Fruit fly (Drosophila melanogaster) whole organism, embryonic: ENCODE results near the gene mof.

Experiments
- BEAF-32 ChIP-seq: fragments of 200-800 bp; sonication (Bioruptor generic); optimal IDR thresholded peaks from 3 replicates; lab custom pipeline; 2017; ENCODE audit warnings: missing biosample characterization, missing genetic modification characterization, mild to moderate bottlenecking, moderate library complexity, missing genetic modification reagents
- CG10209 ChIP-seq: fragments of 200-800 bp; sonication (Bioruptor generic); optimal IDR thresholded peaks from 3 replicates; lab custom pipeline; 2017; ENCODE audit warnings: missing biosample characterization, mild to moderate bottlenecking, missing genetic modification characterization, missing genetic modification reagents
- CG10565 ChIP-seq: fragments of 200-800 bp; sonication (Bioruptor generic); optimal IDR thresholded peaks from 3 replicates; lab custom pipeline; 2016; ENCODE audit warnings: missing biosample characterization, mild to moderate bottlenecking, missing genetic modification characterization
- CG11247 ChIP-seq: fragments of 200-800 bp; sonication (Bioruptor generic); IDR thresholded peaks from 2 replicates; pipeline ENCODE4 v1.3.6; 2022; ENCODE audit warnings: missing biosample characterization, missing genetic modification characterization
- CG1233 ChIP-seq: fragments of 200-800 bp; sonication (Bioruptor generic); optimal IDR thresholded peaks from 4 replicates; lab custom pipeline; 2018; ENCODE audit warnings: missing biosample characterization, mild to moderate bottlenecking, missing genetic modification characterization
- CG1603 ChIP-seq: fragments of 200-800 bp; sonication (Bioruptor generic); optimal IDR thresholded peaks from 2 replicates; lab custom pipeline; 2019; ENCODE audit warnings: missing biosample characterization, mild to moderate bottlenecking, missing genetic modification characterization, moderate library complexity
- CG16813 ChIP-seq: fragments of 200-800 bp; sonication (Bioruptor generic); IDR thresholded peaks from 3 replicates; pipeline ENCODE4 v1.3.6; 2022; ENCODE audit warnings: missing biosample characterization, missing genetic modification characterization; ENCODE audit not compliant: partially characterized antibody
- CG17802 ChIP-seq: fragments of 200-800 bp; sonication (Bioruptor generic); optimal IDR thresholded peaks from 2 replicates; lab custom pipeline; 2018; ENCODE audit warnings: missing biosample characterization, mild to moderate bottlenecking, missing genetic modification characterization, moderate library complexity
- CG17912 ChIP-seq: fragments of 200-800 bp; sonication (Bioruptor generic); optimal IDR thresholded peaks from 2 replicates; lab custom pipeline; 2018; ENCODE audit warnings: missing biosample characterization, mild to moderate bottlenecking, missing genetic modification characterization
- CG1832 ChIP-seq: fragments of 200-800 bp; sonication (Bioruptor generic); optimal IDR thresholded peaks from 2 replicates; lab custom pipeline; 2017; ENCODE audit warnings: missing biosample characterization, mild to moderate bottlenecking, missing genetic modification characterization, inconsistent platforms
- CG2889 ChIP-seq: fragments of 200-800 bp; sonication (Bioruptor generic); IDR thresholded peaks from 3 replicates; pipeline ENCODE4 v1.3.6; 2022; ENCODE audit warnings: missing biosample characterization, missing genetic modification characterization
- CG3163 ChIP-seq: fragments of 200-800 bp; sonication (Bioruptor generic); optimal IDR thresholded peaks from 3 replicates; lab custom pipeline; 2016; ENCODE audit warnings: missing biosample characterization, missing genetic modification characterization
- CG32532 ChIP-seq: fragments of 200-800 bp; sonication (Bioruptor generic); IDR thresholded peaks from 2 replicates; pipeline ENCODE4 v1.3.6; 2022; ENCODE audit warnings: missing biosample characterization, missing genetic modification characterization
- CG3838 ChIP-seq: fragments of 200-800 bp; sonication (Bioruptor generic); optimal IDR thresholded peaks from 3 replicates; lab custom pipeline; 2016; ENCODE audit warnings: missing biosample characterization, missing genetic modification characterization
- CG43689 ChIP-seq: fragments of 200-800 bp; sonication (Bioruptor generic); IDR thresholded peaks from 2 replicates; pipeline ENCODE4 v1.3.6; 2022; ENCODE audit warnings: missing biosample characterization, missing genetic modification characterization
- CG4730 ChIP-seq: fragments of 200-800 bp; sonication (Bioruptor generic); IDR thresholded peaks from 2 replicates; pipeline ENCODE4 v1.3.6; 2022; ENCODE audit warnings: missing biosample characterization, missing genetic modification characterization
- CG4854 ChIP-seq: fragments of 200-800 bp; sonication (Bioruptor generic); optimal IDR thresholded peaks from 2 replicates; lab custom pipeline; 2016; ENCODE audit warnings: missing biosample characterization, missing genetic modification characterization, inconsistent platforms
- CG7271 ChIP-seq: fragments of 200-800 bp; sonication (Bioruptor generic); optimal IDR thresholded peaks from 2 replicates; lab custom pipeline; 2018; ENCODE audit warnings: missing biosample characterization, mild to moderate bottlenecking, missing genetic modification characterization, moderate library complexity
- CG7357 ChIP-seq: fragments of 200-800 bp; sonication (Bioruptor generic); IDR thresholded peaks from 3 replicates; pipeline ENCODE4 v1.3.6; 2022; ENCODE audit warnings: missing biosample characterization, missing genetic modification characterization
- CG8924 ChIP-seq: fragments of 200-800 bp; optimal IDR thresholded peaks from 3 replicates; lab custom pipeline; 2019; ENCODE audit warnings: missing biosample characterization, mild to moderate bottlenecking, missing genetic modification characterization, moderate library complexity
- CG8944 ChIP-seq: fragments of 200-800 bp; sonication (Bioruptor generic); optimal IDR thresholded peaks from 3 replicates; lab custom pipeline; 2016; ENCODE audit warnings: missing biosample characterization, missing genetic modification characterization
- CG9215 ChIP-seq: fragments of 200-800 bp; sonication (Bioruptor generic); IDR thresholded peaks from 2 replicates; pipeline ENCODE4 v1.3.6; 2022; ENCODE audit warnings: missing biosample characterization, missing genetic modification characterization
- Elba2 ChIP-seq: fragments of 200-800 bp; sonication (Bioruptor generic); optimal IDR thresholded peaks from 3 replicates; lab custom pipeline; 2016; ENCODE audit warnings: missing biosample characterization, missing genetic modification characterization
- Fer2 ChIP-seq: fragments of 200-800 bp; sonication (Bioruptor generic); optimal IDR thresholded peaks from 2 replicates; lab custom pipeline; 2018; ENCODE audit warnings: missing biosample characterization, mild to moderate bottlenecking, missing genetic modification characterization, moderate library complexity
- H2.0 ChIP-seq: fragments of 200-800 bp; sonication (Bioruptor generic); IDR thresholded peaks from 2 replicates; pipeline ENCODE4 v1.3.6; 2022; ENCODE audit warnings: missing biosample characterization, missing genetic modification characterization
- NC2α ChIP-seq: fragments of 200-800 bp; sonication (Bioruptor generic); optimal IDR thresholded peaks from 2 replicates; lab custom pipeline; 2016; ENCODE audit warnings: missing biosample characterization, missing genetic modification characterization
- Neu2 ChIP-seq: fragments of 200-800 bp; sonication (Bioruptor generic); optimal IDR thresholded peaks from 3 replicates; lab custom pipeline; 2016; ENCODE audit warnings: missing biosample characterization, missing genetic modification characterization, borderline replicate concordance
- Oaz ChIP-seq: fragments of 200-800 bp; sonication (Bioruptor generic); IDR thresholded peaks from 2 replicates; pipeline ENCODE4 v1.3.6; 2022; ENCODE audit warnings: missing biosample characterization, missing genetic modification characterization
- Poxn ChIP-seq: fragments of 200-800 bp; sonication (Bioruptor generic); IDR thresholded peaks from 2 replicates; pipeline ENCODE4 v1.3.6; 2022; ENCODE audit warnings: missing biosample characterization, missing genetic modification characterization
- Sin3A ChIP-seq: fragments of >200 bp; optimal IDR thresholded peaks from 2 replicates; lab custom pipeline; 2018
- Sox100B ChIP-seq: fragments of 200-800 bp; sonication (Bioruptor generic); optimal IDR thresholded peaks from 3 replicates; lab custom pipeline; 2018; ENCODE audit warnings: missing biosample characterization, mild to moderate bottlenecking, missing genetic modification characterization
- Sox102F ChIP-seq: fragments of 200-800 bp; sonication (Bioruptor generic); optimal IDR thresholded peaks from 2 replicates; lab custom pipeline; 2018; ENCODE audit warnings: missing biosample characterization, mild to moderate bottlenecking, missing genetic modification characterization, moderate library complexity
- Spps ChIP-seq: fragments of 200-800 bp; sonication (Bioruptor generic); optimal IDR thresholded peaks from 2 replicates; lab custom pipeline; 2018; ENCODE audit warnings: missing biosample characterization, mild to moderate bottlenecking, missing genetic modification characterization
- Sry-β ChIP-seq: fragments of 200-800 bp; sonication (Bioruptor generic); optimal IDR thresholded peaks from 2 replicates; lab custom pipeline; 2018; ENCODE audit warnings: missing biosample characterization, mild to moderate bottlenecking, missing genetic modification characterization, moderate library complexity
- Trl ChIP-seq, 3 experiments: fragments of >200 bp in 2 of 3; fragments of 200-800 bp in 1 of 3; sonication (Bioruptor generic) in 1 of 3; optimal IDR thresholded peaks; 2 replicates in 1 of 3; 3 replicates in 2 of 3; lab custom pipeline; 2016 to 2017; ENCODE audit warnings: missing biosample characterization in 1 of 3, missing genetic modification characterization in 1 of 3
- Xrp1 ChIP-seq: fragments of 200-800 bp; sonication (Bioruptor generic); IDR thresholded peaks from 2 replicates; pipeline ENCODE4 v1.3.6; 2022; ENCODE audit warnings: missing biosample characterization, missing genetic modification characterization
- btn ChIP-seq: fragments of 200-800 bp; sonication (Bioruptor generic); optimal IDR thresholded peaks from 2 replicates; lab custom pipeline; 2016; ENCODE audit warnings: missing biosample characterization, missing genetic modification characterization
- chn ChIP-seq: fragments of 200-800 bp; sonication (Bioruptor generic); optimal IDR thresholded peaks from 2 replicates; lab custom pipeline; 2016; ENCODE audit warnings: missing biosample characterization, missing genetic modification characterization
- crp ChIP-seq, 2 experiments: fragments of 200-800 bp; sonication (Bioruptor generic); optimal IDR thresholded peaks; 2 replicates in 1 of 2; 3 replicates in 1 of 2; lab custom pipeline; 2017; ENCODE audit warnings: missing biosample characterization in 2 of 2, missing genetic modification characterization in 2 of 2, mild to moderate bottlenecking in 1 of 2, moderate library complexity in 1 of 2
- cwo ChIP-seq: fragments of 200-800 bp; sonication (Bioruptor generic); optimal IDR thresholded peaks from 3 replicates; lab custom pipeline; 2017; ENCODE audit warnings: missing biosample characterization, missing genetic modification characterization, mild to moderate bottlenecking, moderate library complexity, missing genetic modification reagents
- dmrt99B ChIP-seq: fragments of 200-800 bp; sonication (Bioruptor generic); optimal IDR thresholded peaks from 2 replicates; lab custom pipeline; 2018; ENCODE audit warnings: missing biosample characterization, mild to moderate bottlenecking, missing genetic modification characterization, moderate library complexity
- dysf ChIP-seq: fragments of 200-800 bp; sonication (Bioruptor generic); IDR thresholded peaks from 3 replicates; pipeline ENCODE4 v1.3.6; 2022; ENCODE audit warnings: missing biosample characterization, missing genetic modification characterization
- fd96Cb ChIP-seq: fragments of 200-800 bp; sonication (Bioruptor generic); optimal IDR thresholded peaks from 2 replicates; lab custom pipeline; 2018; ENCODE audit warnings: missing biosample characterization, mild to moderate bottlenecking, missing genetic modification characterization, moderate library complexity
- fu2 ChIP-seq: fragments of 200-800 bp; sonication (Bioruptor generic); optimal IDR thresholded peaks from 2 replicates; lab custom pipeline; 2016; ENCODE audit warnings: missing biosample characterization, missing genetic modification characterization
- ham ChIP-seq: fragments of 200-800 bp; sonication (Bioruptor generic); IDR thresholded peaks from 2 replicates; pipeline ENCODE4 v1.3.6; 2022; ENCODE audit warnings: missing biosample characterization, missing genetic modification characterization
- hbn ChIP-seq: fragments of 200-800 bp; sonication (Bioruptor generic); IDR thresholded peaks from 2 replicates; pipeline ENCODE4 v1.3.6; 2022; ENCODE audit warnings: missing biosample characterization, missing genetic modification characterization; ENCODE audit not compliant: partially characterized antibody
- oc ChIP-seq: fragments of 200-800 bp; sonication (Bioruptor generic); optimal IDR thresholded peaks from 2 replicates; lab custom pipeline; 2018; ENCODE audit warnings: missing biosample characterization, mild to moderate bottlenecking, missing genetic modification characterization, moderate library complexity
- prd ChIP-seq, 3 experiments: fragments of >200 bp in 2 of 3; fragments of 200-800 bp in 1 of 3; sonication (Bioruptor generic) in 1 of 3; optimal IDR thresholded peaks in 2 of 3; IDR thresholded peaks in 1 of 3; 2 replicates in 2 of 3; 3 replicates in 1 of 3; pipeline versions ENCODE4 v1.3.6 to Lab custom; 2017 to 2022; ENCODE audit warnings: missing biosample characterization in 1 of 3, missing genetic modification characterization in 1 of 3
- ranshi ChIP-seq: fragments of 200-800 bp; sonication (Bioruptor generic); IDR thresholded peaks from 2 replicates; pipeline ENCODE4 v1.3.6; 2022; ENCODE audit warnings: missing biosample characterization, missing genetic modification characterization

Gene mof

DNA sequence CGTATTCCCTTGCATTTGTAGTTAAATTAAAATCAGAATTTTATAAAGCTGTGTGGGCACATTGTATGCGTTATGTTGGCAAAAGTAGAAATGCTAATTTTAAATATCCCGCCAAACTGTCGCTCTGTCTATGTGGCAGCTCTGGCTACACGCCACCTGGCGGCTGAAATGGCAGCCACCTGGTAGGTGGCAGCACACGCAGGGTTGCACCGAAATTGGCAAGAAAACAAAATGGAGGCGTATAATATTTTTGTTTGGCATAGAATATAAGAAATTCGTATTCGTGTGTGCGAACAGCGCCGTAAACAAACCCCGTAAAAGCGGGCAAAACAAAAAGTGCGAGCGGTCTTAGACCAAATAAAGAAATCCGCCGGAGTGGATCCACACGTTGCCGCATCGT, 31.3 kb upstream of the mof start, which contains the start of gene CG12236 (continued):
- no peak for TF ChIP-seq Sox102F (GFP tag; lab: Kevin White, UChicago)
- no peak for TF ChIP-seq Xrp1 (GFP tag; lab: Robert Waterston, UW)
- no peak for TF ChIP-seq CG1832 (GFP tag; lab: Kevin White, UChicago)
- TF ChIP-seq CG7357 (GFP tag; lab: Robert Waterston, UW): no peak
- TF ChIP-seq btn: no peak
- TF ChIP-seq CG17802 (tag; lab: Kevin White, UChicago): no peak
- TF ChIP-seq Sry-β (GFP tag; lab: Kevin White, UChicago): no peak
- no peak for TF ChIP-seq Poxn (GFP tag; lab: Robert Waterston, UW)
- TF ChIP-seq Spps (tag; lab: Kevin White, UChicago): no peak
- 0 out of 2 replicates have a peak, but pooled peaks have one; percentile 14 for TF ChIP-seq hbn (GFP tag; lab: Robert Waterston, UW)
- no peak for TF ChIP-seq CG10565 (GFP tag; lab: Kevin White, UChicago)
- TF ChIP-seq CG1233 (GFP tag; lab: Kevin White, UChicago): peak; percentile 23
- no peak for TF ChIP-seq fu2 (GFP tag; lab: Kevin White, UChicago)
- peak; percentile 50 for TF ChIP-seq Sin3A (lab: Kevin White, UChicago)
- no peak for TF ChIP-seq CG4730
- no peak for TF ChIP-seq CG2889
- peak; percentile 88 for TF ChIP-seq CG1603 (tag; lab: Kevin White, UChicago)
- TF ChIP-seq CG32532 (GFP tag; lab: Robert Waterston, UW): peak; percentile 69
- TF ChIP-seq prd (optimal IDR thresholded peaks at IDR 0.05; lab: Kevin White, UChicago): no peak
- peak; percentile 23; the same call in 1 of the 3 replicates for TF ChIP-seq prd (GFP tag; IDR thresholded peaks at IDR 0.05; lab: Robert Waterston, UW)
- no peak for TF ChIP-seq Trl (optimal IDR thresholded peaks at IDR 0.05; lab: Kevin White, UChicago)
- peak; percentile 49 for TF ChIP-seq Trl (GFP tag; optimal IDR thresholded peaks at IDR 0.05; lab: Kevin White, UChicago)
- TF ChIP-seq Oaz (GFP tag; lab: Robert Waterston, UW): no peak
- TF ChIP-seq BEAF-32: peak; percentile 54
- TF ChIP-seq Sox100B (GFP tag; lab: Kevin White, UChicago): no peak
- TF ChIP-seq CG3163 (GFP tag; lab: Kevin White, UChicago): peak; percentile 26
- TF ChIP-seq ham (GFP tag; lab: Robert Waterston, UW): no peak
- peak; percentile 49; the same call in 1 of the 2 replicates for TF ChIP-seq CG11247 (GFP tag; lab: Robert Waterston, UW)
- TF ChIP-seq Elba2 (GFP tag; lab: Kevin White, UChicago): peak; percentile 72
- TF ChIP-seq CG9215 (GFP tag; lab: Robert Waterston, UW): no peak
- TF ChIP-seq fd96Cb: no peak
- no peak for TF ChIP-seq cwo
- TF ChIP-seq CG7271 (tag; lab: Kevin White, UChicago): no peak
- no peak for TF ChIP-seq Neu2
- TF ChIP-seq chn: peak; percentile 53
- 0 out of 2 replicates have a peak, but pooled peaks have one; percentile 12 for TF ChIP-seq H2.0 (GFP tag; lab: Robert Waterston, UW)
- TF ChIP-seq CG17912 (GFP tag; lab: Kevin White, UChicago): peak; percentile 68
- TF ChIP-seq dysf (GFP tag; lab: Robert Waterston, UW): 0 out of 3 replicates have a peak, but pooled peaks have one; percentile 24
- TF ChIP-seq ranshi (GFP tag; lab: Robert Waterston, UW): peak; percentile 42; the same call in 1 of the 2 replicates
- peak in 1 of 2 experiments; percentile 52 for TF ChIP-seq crp (GFP tag; optimal IDR thresholded peaks at IDR 0.05; lab: Kevin White, UChicago)
- TF ChIP-seq CG8924 (tag; lab: Kevin White, UChicago): peak; percentile 13
- no peak for TF ChIP-seq CG43689 (GFP tag; lab: Robert Waterston, UW)
- TF ChIP-seq oc (tag; lab: Kevin White, UChicago): no peak
- TF ChIP-seq dmrt99B (tag; lab: Kevin White, UChicago): no peak
- TF ChIP-seq CG4854 (GFP tag; lab: Kevin White, UChicago): no peak
- peak; percentile 13 for TF ChIP-seq Fer2 (tag; lab: Kevin White, UChicago)
- 0 out of 3 replicates have a peak, but pooled peaks have one; percentile 21 for TF ChIP-seq CG16813 (GFP tag; lab: Robert Waterston, UW)
- TF ChIP-seq CG3838 (GFP tag; lab: Kevin White, UChicago): no peak
- TF ChIP-seq CG10209 (GFP tag; lab: Kevin White, UChicago): peak; percentile 40
- no peak for TF ChIP-seq NC2α
- no peak for TF ChIP-seq CG8944 (GFP tag; lab: Kevin White, UChicago)
